Worm (Caenorhabditis elegans) whole organism, L3 larva: Measurements from ENCODE around the gene T13F3.6.

Experiments
- R02D3.7 ChIP-seq: fragments of 150-350 bp; optimal IDR thresholded peaks from 2 replicates; lab custom pipeline; 2014; ENCODE audit warnings: missing biosample characterization, missing genetic modification characterization
- ceh-28 ChIP-seq: fragments of 150-350 bp; optimal IDR thresholded peaks from 2 replicates; lab custom pipeline; 2014; ENCODE audit warnings: missing biosample characterization, missing genetic modification reagents, missing genetic modification characterization
- ceh-9 ChIP-seq: sonication (generic microtip); optimal IDR thresholded peaks from 2 replicates; lab custom pipeline; 2018; ENCODE audit warnings: missing biosample characterization, missing genetic modification characterization
- egl-27 ChIP-seq: sonication (generic microtip); optimal IDR thresholded peaks from 4 replicates; lab custom pipeline; 2017; ENCODE audit warnings: missing biosample characterization, missing genetic modification reagents, missing genetic modification characterization
- egl-5 ChIP-seq: fragments of 150-350 bp; optimal IDR thresholded peaks from 2 replicates; lab custom pipeline; 2017; ENCODE audit warnings: missing biosample characterization, missing genetic modification reagents, missing genetic modification characterization, inconsistent platforms
- jun-1 ChIP-seq: fragments of 150-350 bp; optimal IDR thresholded peaks from 2 replicates; lab custom pipeline; 2014; ENCODE audit warnings: missing biosample characterization, missing genetic modification reagents, missing genetic modification characterization
- mdl-1 ChIP-seq: fragments of 150-350 bp; optimal IDR thresholded peaks from 2 replicates; lab custom pipeline; 2014; ENCODE audit warnings: missing biosample characterization, missing genetic modification characterization
- nhr-25 ChIP-seq: sonication (generic microtip); optimal IDR thresholded peaks from 2 replicates; lab custom pipeline; 2017; ENCODE audit warnings: missing biosample characterization, missing genetic modification characterization
- nhr-67 ChIP-seq: fragments of 150-350 bp; optimal IDR thresholded peaks from 2 replicates; lab custom pipeline; 2014; ENCODE audit warnings: missing biosample characterization, missing genetic modification characterization
- nhr-76 ChIP-seq: fragments of 150-350 bp; sonication (generic microtip); optimal IDR thresholded peaks from 5 replicates; lab custom pipeline; 2014; ENCODE audit warnings: missing biosample characterization, missing genetic modification characterization
- pha-4 ChIP-seq: fragments of 150-350 bp; optimal IDR thresholded peaks from 2 replicates; lab custom pipeline; 2014; ENCODE audit warnings: missing biosample characterization, missing genetic modification reagents, missing genetic modification characterization
- sea-2 ChIP-seq: fragments of 150-350 bp; sonication (generic microtip); optimal IDR thresholded peaks from 4 replicates; lab custom pipeline; 2014; ENCODE audit warnings: missing biosample characterization, missing genetic modification reagents, missing genetic modification characterization
- skn-1 ChIP-seq: fragments of 150-350 bp; optimal IDR thresholded peaks from 2 replicates; lab custom pipeline; 2014; ENCODE audit warnings: missing biosample characterization, missing genetic modification characterization
- snpc-4 ChIP-seq: fragments of 150-350 bp; optimal IDR thresholded peaks from 2 replicates; lab custom pipeline; 2014; ENCODE audit warnings: missing biosample characterization, missing genetic modification characterization
- unc-62 ChIP-seq: fragments of 150-350 bp; sonication (generic microtip); optimal IDR thresholded peaks from 4 replicates; lab custom pipeline; 2014; ENCODE audit warnings: missing biosample characterization, missing genetic modification reagents, missing genetic modification characterization
- ztf-11 ChIP-seq: fragments of 150-350 bp; optimal IDR thresholded peaks from 2 replicates; lab custom pipeline; 2014; ENCODE audit warnings: missing biosample characterization, missing genetic modification characterization

The T13F3.6 gene

DNA sequence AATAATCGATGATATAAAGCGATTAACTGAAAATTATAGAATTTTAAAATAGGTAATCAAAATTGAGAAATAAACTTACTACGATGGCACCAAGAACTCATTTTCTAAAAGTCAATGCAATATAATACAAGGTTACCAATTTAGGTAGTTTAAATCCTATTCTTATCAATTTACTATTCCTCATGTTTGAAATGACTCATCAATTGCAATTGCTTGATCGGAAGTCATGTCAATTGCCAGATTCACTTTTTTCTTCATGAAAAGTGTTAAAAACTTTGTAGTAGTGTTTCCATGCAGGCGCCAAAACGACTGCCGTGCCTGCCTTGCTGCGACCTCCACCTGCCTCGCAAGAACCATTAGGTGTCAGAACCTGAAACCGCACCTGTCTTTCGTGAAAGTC, 44.4 kb downstream of the T13F3.6 start, which contains the start of gene F11A5.13:
F11A5.13 (minus strand) TSS at position 101 of the 400 bp plus-strand sequence.
- no peak for TF ChIP-seq ceh-28 (tag; lab: Kevin White, UChicago)
- TF ChIP-seq jun-1 (tag; lab: Kevin White, UChicago) = no peak
- TF ChIP-seq pha-4 (tag; lab: Kevin White, UChicago) = no peak
- no peak for TF ChIP-seq skn-1 (tag; lab: Kevin White, UChicago)
- TF ChIP-seq nhr-76 (tag; lab: Kevin White, UChicago) = no peak
- TF ChIP-seq sea-2 (GFP tag; lab: Kevin White, UChicago) = no peak
- no peak for TF ChIP-seq ceh-9 (tag; lab: Kevin White, UChicago)
- TF ChIP-seq egl-27 (tag; lab: Kevin White, UChicago) = no peak
- TF ChIP-seq egl-5 (tag; lab: Kevin White, UChicago) = no peak
- TF ChIP-seq ztf-11 = no peak
- TF ChIP-seq mdl-1 (tag; lab: Kevin White, UChicago) = no peak
- no peak for TF ChIP-seq nhr-25
- no peak for TF ChIP-seq R02D3.7 (tag; lab: Kevin White, UChicago)

DNA sequence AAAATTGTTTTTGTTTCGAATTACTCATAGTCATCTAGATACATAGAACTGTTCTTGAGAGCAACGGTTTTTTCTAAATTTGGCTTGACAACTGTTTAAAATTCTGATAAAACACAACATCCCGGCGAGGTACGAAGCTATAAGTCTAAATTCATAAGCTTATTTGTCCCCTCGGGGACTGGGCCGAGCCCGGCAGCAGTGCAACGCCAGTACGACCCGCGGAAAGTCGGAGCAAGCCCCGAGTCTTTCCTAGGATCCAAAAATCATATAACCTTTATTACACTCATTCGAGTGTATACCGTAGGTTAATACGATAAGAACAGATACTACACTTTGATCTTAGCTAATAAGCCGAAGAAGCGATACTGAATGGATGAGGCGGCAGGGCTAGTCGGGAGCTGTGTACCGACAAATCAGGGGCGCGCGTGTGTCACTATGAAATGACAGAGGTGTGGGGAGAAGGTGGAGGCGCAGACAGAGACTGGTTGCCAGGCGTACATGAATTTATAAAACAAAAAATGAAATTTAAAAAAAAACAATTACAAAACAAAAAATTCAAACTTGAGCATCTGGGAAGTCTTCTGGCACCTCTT, 45.4 kb downstream of the T13F3.6 start:
- TF ChIP-seq nhr-67 = no peak
- peak; percentile 22 for TF ChIP-seq snpc-4 (tag; lab: Kevin White, UChicago)

DNA sequence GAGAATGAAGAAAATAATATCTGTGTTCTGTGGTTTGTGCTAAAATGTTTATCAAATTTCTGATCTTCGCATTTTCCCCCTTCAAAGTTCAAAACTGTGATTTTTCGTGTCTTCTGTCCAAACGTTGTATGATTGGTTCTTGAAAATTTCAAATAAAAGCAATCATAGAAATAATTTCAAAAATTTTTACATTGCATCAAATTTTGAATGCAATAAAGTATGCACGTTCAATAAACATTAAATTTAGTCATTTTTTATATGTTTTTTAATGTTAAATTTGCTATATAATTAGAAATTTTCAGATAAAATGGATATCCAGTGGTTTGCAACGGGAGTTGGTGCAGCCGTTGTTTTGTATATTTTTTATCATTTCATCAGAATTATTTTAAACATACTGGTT, 47.0 kb downstream of the T13F3.6 start, which contains the start of gene stdh-2:
stdh-2 (plus strand) TSS at position 301 of the 400 bp plus-strand sequence.
- no peak for TF ChIP-seq unc-62
- TF ChIP-seq, all 47 proteins: peak for 0
